Worm (Caenorhabditis elegans) whole organism, late embryonic: Measurements from ENCODE around the gene zfp-3.

Experiments
- ceh-14 ChIP-seq: sonication (generic microtip); optimal IDR thresholded peaks from 2 replicates; lab custom pipeline; 2016; ENCODE audit warnings: missing genotype, missing genetic modification characterization, missing compliant biosample characterization
- ceh-18 ChIP-seq: sonication (generic microtip); optimal IDR thresholded peaks from 2 replicates; lab custom pipeline; 2016; ENCODE audit warnings: missing genetic modification characterization, missing compliant biosample characterization
- ceh-31 ChIP-seq: sonication (generic microtip); optimal IDR thresholded peaks from 2 replicates; lab custom pipeline; 2016; ENCODE audit warnings: missing genetic modification characterization, missing compliant biosample characterization
- fax-1 ChIP-seq: sonication (generic microtip); optimal IDR thresholded peaks from 2 replicates; lab custom pipeline; 2016; ENCODE audit warnings: missing genotype, missing genetic modification characterization, missing compliant biosample characterization
- lin-11 ChIP-seq: fragments of 200-800 bp; sonication (Bioruptor generic); optimal IDR thresholded peaks from 2 replicates; lab custom pipeline; 2018; ENCODE audit warnings: mild to moderate bottlenecking, missing genetic modification characterization, missing compliant biosample characterization
- npax-4 ChIP-seq: sonication (generic microtip); optimal IDR thresholded peaks from 2 replicates; lab custom pipeline; 2016; ENCODE audit warnings: missing genetic modification characterization, missing compliant biosample characterization
- pha-4 ChIP-seq: fragments of 150-350 bp; optimal IDR thresholded peaks from 2 replicates; lab custom pipeline; 2018; ENCODE audit warnings: missing biosample characterization, missing genetic modification reagents, missing genetic modification characterization
- tbx-2 ChIP-seq: sonication (generic microtip); optimal IDR thresholded peaks from 2 replicates; lab custom pipeline; 2016; ENCODE audit warnings: missing genetic modification characterization, missing compliant biosample characterization

- TF ChIP-seq lin-11: no peak
- no peak for TF ChIP-seq pha-4 (tag; lab: Kevin White, UChicago)
- TF ChIP-seq ceh-14 (tag; lab: Kevin White, UChicago): no peak
- TF ChIP-seq fax-1: no peak
- TF ChIP-seq ceh-31: no peak
- no peak for TF ChIP-seq ceh-18
- TF ChIP-seq npax-4 (tag; lab: Kevin White, UChicago): no peak
- TF ChIP-seq tbx-2 (tag; lab: Kevin White, UChicago): no peak
Measured at ce11 chrX:1438925-1439324, 7.5 kb downstream of the zfp-3 start.
